Fruit fly (Drosophila melanogaster) whole organism, prepupa: Measurements from ENCODE around the gene Dph2.

Experiments used
- CG10631 ChIP-seq: fragments of 200-800 bp; sonication (Bioruptor generic); optimal IDR thresholded peaks from 2 replicates; lab custom pipeline; 2016; ENCODE audit warnings: missing biosample characterization, missing genetic modification characterization
- CG10669 ChIP-seq: fragments of 200-800 bp; sonication (Bioruptor generic); optimal IDR thresholded peaks from 3 replicates; lab custom pipeline; 2018; ENCODE audit warnings: missing biosample characterization, mild to moderate bottlenecking, missing genetic modification characterization, moderate library complexity
- CG11762 ChIP-seq: fragments of 200-800 bp; sonication (Bioruptor generic); optimal IDR thresholded peaks from 3 replicates; lab custom pipeline; 2016; ENCODE audit warnings: missing biosample characterization, missing genetic modification characterization; ENCODE audit not compliant: insufficient read depth
- CG11902 ChIP-seq: fragments of 200-800 bp; sonication (Bioruptor generic); optimal IDR thresholded peaks from 3 replicates; lab custom pipeline; 2016; ENCODE audit warnings: missing biosample characterization, missing genetic modification characterization
- CG15336 ChIP-seq: fragments of 200-800 bp; sonication (Bioruptor generic); IDR thresholded peaks from 2 replicates; pipeline ENCODE4 v1.3.6; 2022; ENCODE audit warnings: missing biosample characterization, missing genetic modification characterization
- CG1621 ChIP-seq: fragments of 200-800 bp; sonication (Bioruptor generic); optimal IDR thresholded peaks from 3 replicates; lab custom pipeline; 2018; ENCODE audit warnings: missing biosample characterization, mild to moderate bottlenecking, missing genetic modification characterization
- CG16779 ChIP-seq: fragments of 200-800 bp; sonication (Bioruptor generic); optimal IDR thresholded peaks from 3 replicates; lab custom pipeline; 2017; ENCODE audit warnings: missing biosample characterization, mild to moderate bottlenecking, missing genetic modification characterization
- CG3032 ChIP-seq: fragments of 200-800 bp; optimal IDR thresholded peaks from 2 replicates; lab custom pipeline; 2019; ENCODE audit warnings: missing biosample characterization, mild to moderate bottlenecking, missing genetic modification characterization, moderate library complexity
- CG31627 ChIP-seq: fragments of 200-800 bp; sonication (Bioruptor generic); optimal IDR thresholded peaks from 3 replicates; lab custom pipeline; 2016; ENCODE audit warnings: missing biosample characterization, missing genetic modification characterization
- CG32006 ChIP-seq: fragments of 200-800 bp; sonication (Bioruptor generic); optimal IDR thresholded peaks from 3 replicates; lab custom pipeline; 2017; ENCODE audit warnings: missing biosample characterization, mild to moderate bottlenecking, missing genetic modification characterization
- CG34406 ChIP-seq: fragments of 200-800 bp; sonication (Bioruptor generic); optimal IDR thresholded peaks from 3 replicates; lab custom pipeline; 2016; ENCODE audit warnings: missing biosample characterization, missing genetic modification characterization
- CG3919 ChIP-seq: fragments of 200-800 bp; sonication (Bioruptor generic); optimal IDR thresholded peaks from 3 replicates; lab custom pipeline; 2016; ENCODE audit warnings: missing biosample characterization, missing genetic modification characterization
- CG6163 ChIP-seq: fragments of 200-800 bp; sonication (Bioruptor generic); IDR thresholded peaks from 3 replicates; pipeline ENCODE4 v1.3.6; 2022; ENCODE audit warnings: missing biosample characterization, missing genetic modification characterization
- CG6792 ChIP-seq: fragments of 200-800 bp; sonication (Bioruptor generic); optimal IDR thresholded peaks from 3 replicates; lab custom pipeline; 2016; ENCODE audit warnings: missing biosample characterization, missing genetic modification characterization
- CG6808 ChIP-seq: fragments of 200-800 bp; sonication (Bioruptor generic); optimal IDR thresholded peaks from 3 replicates; lab custom pipeline; 2017; ENCODE audit warnings: missing biosample characterization, missing genetic modification characterization, mild to moderate bottlenecking, moderate library complexity, missing genetic modification reagents
- CG6854 ChIP-seq: fragments of 200-800 bp; sonication (Bioruptor generic); optimal IDR thresholded peaks from 2 replicates; lab custom pipeline; 2017; ENCODE audit warnings: missing biosample characterization, mild to moderate bottlenecking, missing genetic modification characterization
- CG7368 ChIP-seq: fragments of 200-800 bp; sonication (Bioruptor generic); optimal IDR thresholded peaks from 3 replicates; lab custom pipeline; 2016; ENCODE audit warnings: missing biosample characterization, missing genetic modification characterization
- CG8119 ChIP-seq: fragments of 200-800 bp; sonication (Bioruptor generic); IDR thresholded peaks from 3 replicates; pipeline ENCODE4 v1.3.6; 2022; ENCODE audit warnings: missing biosample characterization, missing genetic modification characterization
- CG8319 ChIP-seq: fragments of 200-800 bp; sonication (Bioruptor generic); optimal IDR thresholded peaks from 3 replicates; lab custom pipeline; 2016; ENCODE audit warnings: missing biosample characterization, missing genetic modification characterization
- CG8632 ChIP-seq: fragments of 200-800 bp; sonication (Bioruptor generic); optimal IDR thresholded peaks from 3 replicates; lab custom pipeline; 2016; ENCODE audit warnings: missing biosample characterization, missing genetic modification characterization
- CG9139 ChIP-seq: fragments of 200-800 bp; sonication (Bioruptor generic); optimal IDR thresholded peaks from 3 replicates; lab custom pipeline; 2017; ENCODE audit warnings: missing biosample characterization, mild to moderate bottlenecking, missing genetic modification characterization
- Eip78C ChIP-seq: fragments of 200-800 bp; sonication (Bioruptor generic); peaks from one replicate; lab custom pipeline; 2016; ENCODE audit warnings: missing biosample characterization, missing genetic modification characterization
- Ets96B ChIP-seq: fragments of 200-800 bp; optimal IDR thresholded peaks from 2 replicates; lab custom pipeline; 2019; ENCODE audit warnings: missing biosample characterization, mild to moderate bottlenecking, missing genetic modification characterization, moderate library complexity
- Gug ChIP-seq: fragments of 200-800 bp; sonication (Bioruptor generic); IDR thresholded peaks from 2 replicates; pipeline ENCODE4 v1.3.6; 2022; ENCODE audit warnings: missing biosample characterization, missing genetic modification characterization
- Hr38 ChIP-seq: sonication (Bioruptor generic); optimal IDR thresholded peaks from 2 replicates; lab custom pipeline; 2016; ENCODE audit warnings: missing biosample characterization, missing genetic modification characterization
- Hr39 ChIP-seq: fragments of 200-800 bp; sonication (Bioruptor generic); optimal IDR thresholded peaks from 2 replicates; lab custom pipeline; 2016; ENCODE audit warnings: missing biosample characterization, missing genetic modification characterization
- Hr4 ChIP-seq: fragments of 200-800 bp; sonication (Bioruptor generic); optimal IDR thresholded peaks from 3 replicates; lab custom pipeline; 2016; ENCODE audit warnings: missing biosample characterization, missing genetic modification characterization
- Lpt ChIP-seq: fragments of 200-800 bp; sonication (Bioruptor generic); optimal IDR thresholded peaks from 3 replicates; lab custom pipeline; 2016; ENCODE audit warnings: missing biosample characterization, missing genetic modification characterization
- Met ChIP-seq: fragments of 200-800 bp; sonication (Bioruptor generic); optimal IDR thresholded peaks from 3 replicates; lab custom pipeline; 2016; ENCODE audit warnings: missing biosample characterization, missing genetic modification characterization
- Smox ChIP-seq: fragments of 200-800 bp; sonication (Bioruptor generic); optimal IDR thresholded peaks from 3 replicates; lab custom pipeline; 2016; ENCODE audit warnings: missing biosample characterization, missing genetic modification characterization
- Sox102F ChIP-seq: fragments of 200-800 bp; sonication (Bioruptor generic); optimal IDR thresholded peaks from 2 replicates; lab custom pipeline; 2016; ENCODE audit warnings: missing biosample characterization, mild to moderate bottlenecking, missing genetic modification characterization
- Sox15 ChIP-seq: fragments of 200-800 bp; sonication (Bioruptor generic); optimal IDR thresholded peaks from 3 replicates; lab custom pipeline; 2016; ENCODE audit warnings: missing biosample characterization, missing genetic modification characterization
- achi ChIP-seq: fragments of 200-800 bp; sonication (Bioruptor generic); optimal IDR thresholded peaks from 3 replicates; lab custom pipeline; 2016; ENCODE audit warnings: missing biosample characterization, missing genetic modification characterization
- acj6 ChIP-seq: fragments of 200-800 bp; sonication (Bioruptor generic); optimal IDR thresholded peaks from 3 replicates; lab custom pipeline; 2016; ENCODE audit warnings: missing biosample characterization, missing genetic modification characterization
- cyc ChIP-seq: fragments of 200-800 bp; sonication (Bioruptor generic); optimal IDR thresholded peaks from 3 replicates; lab custom pipeline; 2016; ENCODE audit warnings: missing biosample characterization, missing genetic modification characterization
- dsx ChIP-seq: fragments of 200-800 bp; optimal IDR thresholded peaks from 3 replicates; lab custom pipeline; 2019; ENCODE audit warnings: missing biosample characterization, mild to moderate bottlenecking, missing genetic modification characterization, moderate library complexity; ENCODE audit not compliant: poor library complexity, severe bottlenecking
- eg ChIP-seq: fragments of 200-800 bp; sonication (Bioruptor generic); IDR thresholded peaks from 3 replicates; pipeline ENCODE4 v1.3.6; 2022; ENCODE audit warnings: missing biosample characterization, missing genetic modification characterization
- fd59A ChIP-seq: fragments of 200-800 bp; sonication (Bioruptor generic); optimal IDR thresholded peaks from 2 replicates; lab custom pipeline; 2017; ENCODE audit warnings: missing biosample characterization, mild to moderate bottlenecking, missing genetic modification characterization, missing genetic modification reagents
- fd85E ChIP-seq: fragments of 200-800 bp; sonication (Bioruptor generic); optimal IDR thresholded peaks from 3 replicates; lab custom pipeline; 2016; ENCODE audit warnings: missing biosample characterization, missing genetic modification characterization
- lz ChIP-seq: fragments of 200-800 bp; sonication (Bioruptor generic); optimal IDR thresholded peaks from 3 replicates; lab custom pipeline; 2016; ENCODE audit warnings: missing biosample characterization, missing genetic modification characterization
- net ChIP-seq: fragments of 200-800 bp; sonication (Bioruptor generic); optimal IDR thresholded peaks from 3 replicates; lab custom pipeline; 2016; ENCODE audit warnings: missing biosample characterization, missing genetic modification characterization
- pdm3 ChIP-seq: fragments of 200-800 bp; sonication (Bioruptor generic); optimal IDR thresholded peaks from 3 replicates; lab custom pipeline; 2016; ENCODE audit warnings: missing biosample characterization, missing genetic modification characterization
- salr ChIP-seq, 2 experiments: fragments of 200-800 bp; sonication (Bioruptor generic); optimal IDR thresholded peaks; 3 replicates each; lab custom pipeline; 2016 to 2018; ENCODE audit warnings: missing biosample characterization in 2 of 2, missing genetic modification characterization in 2 of 2, mild to moderate bottlenecking in 1 of 2
- svp ChIP-seq: fragments of 200-800 bp; sonication (Bioruptor generic); peaks from one replicate; lab custom pipeline; 2016; ENCODE audit warnings: missing biosample characterization, missing genetic modification characterization
- topi ChIP-seq: fragments of 200-800 bp; sonication (Bioruptor generic); optimal IDR thresholded peaks from 3 replicates; lab custom pipeline; 2016; ENCODE audit warnings: missing biosample characterization, missing genetic modification characterization
- vri ChIP-seq: fragments of 200-800 bp; sonication (Bioruptor generic); optimal IDR thresholded peaks from 3 replicates; lab custom pipeline; 2016; ENCODE audit warnings: missing biosample characterization, mild to moderate bottlenecking, missing genetic modification characterization

Gene Dph2

dm6 chr3R:14847844-14848243 is 45.9 kb downstream of the Dph2 start (continued):
- TF ChIP-seq Smox: no peak
- no peak for TF ChIP-seq Gug (GFP tag; lab: Robert Waterston, UW)
- TF ChIP-seq acj6: peak; percentile 31
- TF ChIP-seq CG8632: no peak
- no peak for TF ChIP-seq svp (GFP tag; lab: Kevin White, UChicago)
- TF ChIP-seq Sox102F: no peak
- peak; percentile 45 for TF ChIP-seq CG3032 (tag; lab: Kevin White, UChicago)
- TF ChIP-seq CG3919: peak; percentile 39
- TF ChIP-seq CG8319 (GFP tag; lab: Kevin White, UChicago): no peak
- no peak for TF ChIP-seq CG6854 (GFP tag; lab: Kevin White, UChicago)
- TF ChIP-seq CG6792: no peak
- peak; percentile 5 for TF ChIP-seq CG10631 (GFP tag; lab: Kevin White, UChicago)
- TF ChIP-seq cyc (GFP tag; lab: Kevin White, UChicago): no peak
- peak; percentile 40 for TF ChIP-seq fd59A
- no peak for TF ChIP-seq CG11902 (GFP tag; lab: Kevin White, UChicago)
- TF ChIP-seq CG10669 (GFP tag; lab: Kevin White, UChicago): peak; percentile 50
- TF ChIP-seq fd85E (GFP tag; lab: Kevin White, UChicago): no peak
- TF ChIP-seq CG8119 (GFP tag; lab: Robert Waterston, UW): no peak
- no peak for TF ChIP-seq CG16779
- TF ChIP-seq CG31627 (GFP tag; lab: Kevin White, UChicago): no peak
- TF ChIP-seq topi: no peak
- TF ChIP-seq CG7368 (GFP tag; lab: Kevin White, UChicago): no peak
- peak; percentile 21 for TF ChIP-seq achi (GFP tag; lab: Kevin White, UChicago)
- TF ChIP-seq Sox15 (GFP tag; lab: Kevin White, UChicago): no peak
- TF ChIP-seq Hr4 (GFP tag; lab: Kevin White, UChicago): no peak
- peak; percentile 79 for TF ChIP-seq Eip78C (GFP tag; lab: Kevin White, UChicago)
- no peak for TF ChIP-seq CG34406 (GFP tag; lab: Kevin White, UChicago)
- no peak for TF ChIP-seq Lpt
- TF ChIP-seq Ets96B (tag; lab: Kevin White, UChicago): peak; percentile 64
- TF ChIP-seq lz (GFP tag; lab: Kevin White, UChicago): no peak
- no peak for TF ChIP-seq eg (GFP tag; lab: Robert Waterston, UW)
- no peak for TF ChIP-seq net
- TF ChIP-seq, all 60 proteins: peak for 23

- TF ChIP-seq CG32006 (GFP tag; lab: Kevin White, UChicago) (peak; percentile 93), Ets96B (tag; lab: Kevin White, UChicago) (peak; percentile 58), svp (GFP tag; lab: Kevin White, UChicago) (peak; percentile 70), achi (GFP tag; lab: Kevin White, UChicago) (peak; percentile 78), cyc (GFP tag; lab: Kevin White, UChicago) (peak; percentile 50), Sox15 (GFP tag; lab: Kevin White, UChicago) (peak; percentile 32), CG10631 (GFP tag; lab: Kevin White, UChicago) (peak; percentile 77), CG7368 (GFP tag; lab: Kevin White, UChicago) (peak; percentile 63), CG6854 (GFP tag; lab: Kevin White, UChicago) (no peak), CG6808 (peak; percentile 45), Hr4 (GFP tag; lab: Kevin White, UChicago) (peak; percentile 92), Eip78C (GFP tag; lab: Kevin White, UChicago) (peak; percentile 94), CG1621 (tag; lab: Kevin White, UChicago) (peak; percentile 18), Hr38 (GFP tag; lab: Kevin White, UChicago) (peak; percentile 52), fd85E (GFP tag; lab: Kevin White, UChicago) (no peak), net (peak; percentile 66), eg (GFP tag; lab: Robert Waterston, UW) (peak; percentile 86), Hr39 (GFP tag; lab: Kevin White, UChicago) (peak; percentile 41), CG3919 (peak; percentile 86), fd59A (peak; percentile 13), CG15336 (peak; percentile 90), CG6163 (GFP tag; lab: Robert Waterston, UW) (peak; percentile 90), CG8632 (peak; percentile 52), salr (GFP tag; optimal IDR thresholded peaks at IDR 0.05; lab: Kevin White, UChicago) (peak in 1 of 2 experiments; percentile 85), CG9139 (no peak), pdm3 (GFP tag; lab: Kevin White, UChicago) (peak; percentile 73), vri (GFP tag; lab: Kevin White, UChicago) (no peak), CG10669 (GFP tag; lab: Kevin White, UChicago) (peak; percentile 57), dsx (GFP tag; lab: Kevin White, UChicago) (peak; percentile 37), CG8319 (GFP tag; lab: Kevin White, UChicago) (peak; percentile 70), Smox (no peak), topi (peak; percentile 2), CG16779 (peak; percentile 46), CG11762 (GFP tag; lab: Kevin White, UChicago) (peak; percentile 68), Sox102F (no peak), Met (GFP tag; lab: Kevin White, UChicago) (peak; percentile 18), CG3032 (tag; lab: Kevin White, UChicago) (no peak)
These were observed 46.7 kb downstream of the Dph2 start for dm6 chr3R:14846924-14847599.
